Fruit fly (Drosophila melanogaster): ENCODE results near the gene msi.
A peak's percentile ranks its signal among the peaks of the same experiment; 100 is the strongest.

msi gene

dm6 chr3R:25589168-25589567, 73.2 kb downstream of the msi start (continued):
- no peak for TF ChIP-seq dmrt11E (tag; optimal IDR thresholded peaks at IDR 0.05)
- TF ChIP-seq scrt (GFP tag; optimal IDR thresholded peaks at IDR 0.05), result no peak
- no peak for TF ChIP-seq H15 (GFP tag; IDR thresholded peaks at IDR 0.05)
- TF ChIP-seq CG18599 (GFP tag; optimal IDR thresholded peaks at IDR 0.05), result peak; percentile 46
- TF ChIP-seq dpn (GFP tag; optimal IDR thresholded peaks at IDR 0.05), result no peak
- TF ChIP-seq Hey (tag; optimal IDR thresholded peaks at IDR 0.05), result no peak
- peak; percentile 36 for TF ChIP-seq nerfin-1 (tag; optimal IDR thresholded peaks at IDR 0.05)
- no peak for TF ChIP-seq ems (GFP tag; optimal IDR thresholded peaks at IDR 0.05)
- peak; percentile 33; the same call in 1 of the 2 replicates for TF ChIP-seq ttk (GFP tag; IDR thresholded peaks at IDR 0.05)
- no peak for TF ChIP-seq Stat92E (GFP tag; optimal IDR thresholded peaks at IDR 0.05)
- TF ChIP-seq CG31441 (GFP tag; IDR thresholded peaks at IDR 0.05), result no peak
- no peak for TF ChIP-seq sc (optimal IDR thresholded peaks at IDR 0.05)
- TF ChIP-seq sc (GFP tag; optimal IDR thresholded peaks at IDR 0.05), result no peak
- peak; percentile 82 for TF ChIP-seq pros (GFP tag; optimal IDR thresholded peaks at IDR 0.05)
- TF ChIP-seq HLHmδ (GFP tag; optimal IDR thresholded peaks at IDR 0.05), result no peak
- TF ChIP-seq Bdp1 (GFP tag; optimal IDR thresholded peaks at IDR 0.05), result no peak
- TF ChIP-seq zen2 (GFP tag; IDR thresholded peaks at IDR 0.05; ENCODE audit: partially characterized antibody), result no peak
- TF ChIP-seq MTF-1 (GFP tag; optimal IDR thresholded peaks at IDR 0.05; ENCODE audit: borderline replicate concordance), result no peak
- no peak for TF ChIP-seq CG10267 (tag; optimal IDR thresholded peaks at IDR 0.05)
- TF ChIP-seq CG4820 (GFP tag; optimal IDR thresholded peaks at IDR 0.05), result no peak
- no peak for TF ChIP-seq fd64A (GFP tag; optimal IDR thresholded peaks at IDR 0.05)
- TF ChIP-seq slou (GFP tag; optimal IDR thresholded peaks at IDR 0.05), result no peak
- no peak for TF ChIP-seq corto (GFP tag; optimal IDR thresholded peaks at IDR 0.05)
- no peak for TF ChIP-seq CG11398 (GFP tag; optimal IDR thresholded peaks at IDR 0.05)
- TF ChIP-seq ind (GFP tag; optimal IDR thresholded peaks at IDR 0.05), result no peak
- no peak for TF ChIP-seq CG14710 (tag; optimal IDR thresholded peaks at IDR 0.05)
- TF ChIP-seq Hmr (GFP tag; optimal IDR thresholded peaks at IDR 0.05), result peak; percentile 9
- TF ChIP-seq vnd (GFP tag; IDR thresholded peaks at IDR 0.05; ENCODE audit: partially characterized antibody), result no peak
- TF ChIP-seq CG15011 (GFP tag; optimal IDR thresholded peaks at IDR 0.05), result no peak
- no peak for TF ChIP-seq grn (GFP tag; optimal IDR thresholded peaks at IDR 0.05)
- TF ChIP-seq Nf-YA (GFP tag; IDR thresholded peaks at IDR 0.05), result no peak
- no peak for TF ChIP-seq CG3838 (GFP tag; optimal IDR thresholded peaks at IDR 0.05)
- TF ChIP-seq CG15696 (tag; optimal IDR thresholded peaks at IDR 0.05), result no peak
- TF ChIP-seq pzg (GFP tag; optimal IDR thresholded peaks at IDR 0.05), result peak; percentile 13
- 0 out of 2 replicates have a peak, but pooled peaks have one; percentile 13 for TF ChIP-seq amos (GFP tag; IDR thresholded peaks at IDR 0.05; ENCODE audit: partially characterized antibody)
- no peak for TF ChIP-seq dmrt99B (tag; optimal IDR thresholded peaks at IDR 0.05)
- no peak for TF ChIP-seq nerfin-2 (GFP tag; IDR thresholded peaks at IDR 0.05; ENCODE audit: partially characterized antibody)
- no peak for TF ChIP-seq Atf-2 (GFP tag; optimal IDR thresholded peaks at IDR 0.05)
- no peak for TF ChIP-seq Nf-YB (GFP tag; optimal IDR thresholded peaks at IDR 0.05)
- TF ChIP-seq CG14965 (GFP tag; optimal IDR thresholded peaks at IDR 0.05; ENCODE audit: borderline replicate concordance), result no peak
- TF ChIP-seq CG18011 (GFP tag; optimal IDR thresholded peaks at IDR 0.05), result no peak
- TF ChIP-seq CG10366 (GFP tag; IDR thresholded peaks at IDR 0.05), result no peak
- no peak for TF ChIP-seq hth (optimal IDR thresholded peaks at IDR 0.05)
- TF ChIP-seq ase (GFP tag; IDR thresholded peaks at IDR 0.05), result no peak
- TF ChIP-seq ftz-f1 (GFP tag; optimal IDR thresholded peaks at IDR 0.05), result no peak
- peak; percentile 50 for TF ChIP-seq sd (tag; optimal IDR thresholded peaks at IDR 0.05)
- TF ChIP-seq CG9727 (GFP tag; optimal IDR thresholded peaks at IDR 0.05), result no peak
- no peak for TF ChIP-seq C15 (GFP tag; IDR thresholded peaks at IDR 0.05)
- TF ChIP-seq Oli (tag; optimal IDR thresholded peaks at IDR 0.05), result no peak
- TF ChIP-seq kay (GFP tag; optimal IDR thresholded peaks at IDR 0.05), result no peak
- no peak for TF ChIP-seq CG9817 (tag; optimal IDR thresholded peaks at IDR 0.05)
